Fruit fly (Drosophila melanogaster) whole organism, prepupa: ENCODE results near the gene CG31178.

Experiments
- Blimp-1 ChIP-seq: fragments of 200-800 bp; sonication (Bioruptor generic); optimal IDR thresholded peaks from 3 replicates; lab custom pipeline; 2017; ENCODE audit warnings: missing biosample characterization, missing genetic modification characterization, mild to moderate bottlenecking, moderate library complexity, missing genetic modification reagents
- CG10631 ChIP-seq: fragments of 200-800 bp; sonication (Bioruptor generic); optimal IDR thresholded peaks from 2 replicates; lab custom pipeline; 2016; ENCODE audit warnings: missing biosample characterization, missing genetic modification characterization
- CG11294 ChIP-seq: fragments of 200-800 bp; sonication (Bioruptor generic); IDR thresholded peaks from 2 replicates; pipeline ENCODE4 v1.3.6; 2022; ENCODE audit warnings: missing biosample characterization, missing genetic modification characterization
- CG11762 ChIP-seq: fragments of 200-800 bp; sonication (Bioruptor generic); optimal IDR thresholded peaks from 3 replicates; lab custom pipeline; 2016; ENCODE audit warnings: missing biosample characterization, missing genetic modification characterization; ENCODE audit not compliant: insufficient read depth
- CG11902 ChIP-seq: fragments of 200-800 bp; sonication (Bioruptor generic); optimal IDR thresholded peaks from 3 replicates; lab custom pipeline; 2016; ENCODE audit warnings: missing biosample characterization, missing genetic modification characterization
- CG15336 ChIP-seq: fragments of 200-800 bp; sonication (Bioruptor generic); IDR thresholded peaks from 2 replicates; pipeline ENCODE4 v1.3.6; 2022; ENCODE audit warnings: missing biosample characterization, missing genetic modification characterization
- CG1621 ChIP-seq: fragments of 200-800 bp; sonication (Bioruptor generic); optimal IDR thresholded peaks from 3 replicates; lab custom pipeline; 2018; ENCODE audit warnings: missing biosample characterization, mild to moderate bottlenecking, missing genetic modification characterization
- CG3032 ChIP-seq: fragments of 200-800 bp; optimal IDR thresholded peaks from 2 replicates; lab custom pipeline; 2019; ENCODE audit warnings: missing biosample characterization, mild to moderate bottlenecking, missing genetic modification characterization, moderate library complexity
- CG31627 ChIP-seq: fragments of 200-800 bp; sonication (Bioruptor generic); optimal IDR thresholded peaks from 3 replicates; lab custom pipeline; 2016; ENCODE audit warnings: missing biosample characterization, missing genetic modification characterization
- CG34406 ChIP-seq: fragments of 200-800 bp; sonication (Bioruptor generic); optimal IDR thresholded peaks from 3 replicates; lab custom pipeline; 2016; ENCODE audit warnings: missing biosample characterization, missing genetic modification characterization
- CG3919 ChIP-seq: fragments of 200-800 bp; sonication (Bioruptor generic); optimal IDR thresholded peaks from 3 replicates; lab custom pipeline; 2016; ENCODE audit warnings: missing biosample characterization, missing genetic modification characterization
- CG4318 ChIP-seq: fragments of 200-800 bp; sonication (Bioruptor generic); optimal IDR thresholded peaks from 3 replicates; lab custom pipeline; 2017; ENCODE audit warnings: missing biosample characterization, mild to moderate bottlenecking, missing genetic modification characterization
- CG6163 ChIP-seq: fragments of 200-800 bp; sonication (Bioruptor generic); IDR thresholded peaks from 3 replicates; pipeline ENCODE4 v1.3.6; 2022; ENCODE audit warnings: missing biosample characterization, missing genetic modification characterization
- CG6276 ChIP-seq: fragments of 200-800 bp; sonication (Bioruptor generic); optimal IDR thresholded peaks from 2 replicates; lab custom pipeline; 2017; ENCODE audit warnings: missing biosample characterization, mild to moderate bottlenecking, missing genetic modification characterization
- CG6792 ChIP-seq: fragments of 200-800 bp; sonication (Bioruptor generic); optimal IDR thresholded peaks from 3 replicates; lab custom pipeline; 2016; ENCODE audit warnings: missing biosample characterization, missing genetic modification characterization
- CG6808 ChIP-seq: fragments of 200-800 bp; sonication (Bioruptor generic); optimal IDR thresholded peaks from 3 replicates; lab custom pipeline; 2017; ENCODE audit warnings: missing biosample characterization, missing genetic modification characterization, mild to moderate bottlenecking, moderate library complexity, missing genetic modification reagents
- CG7368 ChIP-seq: fragments of 200-800 bp; sonication (Bioruptor generic); optimal IDR thresholded peaks from 3 replicates; lab custom pipeline; 2016; ENCODE audit warnings: missing biosample characterization, missing genetic modification characterization
- CG8119 ChIP-seq: fragments of 200-800 bp; sonication (Bioruptor generic); IDR thresholded peaks from 3 replicates; pipeline ENCODE4 v1.3.6; 2022; ENCODE audit warnings: missing biosample characterization, missing genetic modification characterization
- CG8319 ChIP-seq: fragments of 200-800 bp; sonication (Bioruptor generic); optimal IDR thresholded peaks from 3 replicates; lab custom pipeline; 2016; ENCODE audit warnings: missing biosample characterization, missing genetic modification characterization
- CG9139 ChIP-seq: fragments of 200-800 bp; sonication (Bioruptor generic); optimal IDR thresholded peaks from 3 replicates; lab custom pipeline; 2017; ENCODE audit warnings: missing biosample characterization, mild to moderate bottlenecking, missing genetic modification characterization
- Eip75B ChIP-seq: fragments of 200-800 bp; sonication (Bioruptor generic); optimal IDR thresholded peaks from 3 replicates; lab custom pipeline; 2016; ENCODE audit warnings: missing biosample characterization, missing genetic modification characterization
- Eip78C ChIP-seq: fragments of 200-800 bp; sonication (Bioruptor generic); peaks from one replicate; lab custom pipeline; 2016; ENCODE audit warnings: missing biosample characterization, missing genetic modification characterization
- Ets21C ChIP-seq: fragments of 200-800 bp; sonication (Bioruptor generic); optimal IDR thresholded peaks from 3 replicates; lab custom pipeline; 2016; ENCODE audit warnings: missing biosample characterization, missing genetic modification characterization
- Ets96B ChIP-seq: fragments of 200-800 bp; optimal IDR thresholded peaks from 2 replicates; lab custom pipeline; 2019; ENCODE audit warnings: missing biosample characterization, mild to moderate bottlenecking, missing genetic modification characterization, moderate library complexity
- Gug ChIP-seq: fragments of 200-800 bp; sonication (Bioruptor generic); IDR thresholded peaks from 2 replicates; pipeline ENCODE4 v1.3.6; 2022; ENCODE audit warnings: missing biosample characterization, missing genetic modification characterization
- Hr39 ChIP-seq: fragments of 200-800 bp; sonication (Bioruptor generic); optimal IDR thresholded peaks from 2 replicates; lab custom pipeline; 2016; ENCODE audit warnings: missing biosample characterization, missing genetic modification characterization
- Hr4 ChIP-seq: fragments of 200-800 bp; sonication (Bioruptor generic); optimal IDR thresholded peaks from 3 replicates; lab custom pipeline; 2016; ENCODE audit warnings: missing biosample characterization, missing genetic modification characterization
- Lpt ChIP-seq: fragments of 200-800 bp; sonication (Bioruptor generic); optimal IDR thresholded peaks from 3 replicates; lab custom pipeline; 2016; ENCODE audit warnings: missing biosample characterization, missing genetic modification characterization
- Met ChIP-seq: fragments of 200-800 bp; sonication (Bioruptor generic); optimal IDR thresholded peaks from 3 replicates; lab custom pipeline; 2016; ENCODE audit warnings: missing biosample characterization, missing genetic modification characterization
- OdsH ChIP-seq: fragments of 200-800 bp; sonication (Bioruptor generic); optimal IDR thresholded peaks from 3 replicates; lab custom pipeline; 2016; ENCODE audit warnings: missing biosample characterization, missing genetic modification characterization
- Smox ChIP-seq: fragments of 200-800 bp; sonication (Bioruptor generic); optimal IDR thresholded peaks from 3 replicates; lab custom pipeline; 2016; ENCODE audit warnings: missing biosample characterization, missing genetic modification characterization
- Sox102F ChIP-seq: fragments of 200-800 bp; sonication (Bioruptor generic); optimal IDR thresholded peaks from 2 replicates; lab custom pipeline; 2016; ENCODE audit warnings: missing biosample characterization, mild to moderate bottlenecking, missing genetic modification characterization
- achi ChIP-seq: fragments of 200-800 bp; sonication (Bioruptor generic); optimal IDR thresholded peaks from 3 replicates; lab custom pipeline; 2016; ENCODE audit warnings: missing biosample characterization, missing genetic modification characterization
- acj6 ChIP-seq: fragments of 200-800 bp; sonication (Bioruptor generic); optimal IDR thresholded peaks from 3 replicates; lab custom pipeline; 2016; ENCODE audit warnings: missing biosample characterization, missing genetic modification characterization
- cyc ChIP-seq: fragments of 200-800 bp; sonication (Bioruptor generic); optimal IDR thresholded peaks from 3 replicates; lab custom pipeline; 2016; ENCODE audit warnings: missing biosample characterization, missing genetic modification characterization
- dac ChIP-seq: fragments of 200-800 bp; sonication (Bioruptor generic); optimal IDR thresholded peaks from 2 replicates; lab custom pipeline; 2017; ENCODE audit warnings: missing biosample characterization, mild to moderate bottlenecking, missing genetic modification characterization
- eg ChIP-seq: fragments of 200-800 bp; sonication (Bioruptor generic); IDR thresholded peaks from 3 replicates; pipeline ENCODE4 v1.3.6; 2022; ENCODE audit warnings: missing biosample characterization, missing genetic modification characterization
- esn ChIP-seq: fragments of 200-800 bp; sonication (Bioruptor generic); optimal IDR thresholded peaks from 2 replicates; lab custom pipeline; 2016; ENCODE audit warnings: missing biosample characterization, mild to moderate bottlenecking, missing genetic modification characterization, moderate library complexity
- fd85E ChIP-seq: fragments of 200-800 bp; sonication (Bioruptor generic); optimal IDR thresholded peaks from 3 replicates; lab custom pipeline; 2016; ENCODE audit warnings: missing biosample characterization, missing genetic modification characterization
- fkh ChIP-seq: fragments of 200-800 bp; sonication (Bioruptor generic); optimal IDR thresholded peaks from 3 replicates; lab custom pipeline; 2017; ENCODE audit warnings: missing biosample characterization, mild to moderate bottlenecking, missing genetic modification characterization, moderate library complexity
- lz ChIP-seq: fragments of 200-800 bp; sonication (Bioruptor generic); optimal IDR thresholded peaks from 3 replicates; lab custom pipeline; 2016; ENCODE audit warnings: missing biosample characterization, missing genetic modification characterization
- net ChIP-seq: fragments of 200-800 bp; sonication (Bioruptor generic); optimal IDR thresholded peaks from 3 replicates; lab custom pipeline; 2016; ENCODE audit warnings: missing biosample characterization, missing genetic modification characterization
- pdm3 ChIP-seq: fragments of 200-800 bp; sonication (Bioruptor generic); optimal IDR thresholded peaks from 3 replicates; lab custom pipeline; 2016; ENCODE audit warnings: missing biosample characterization, missing genetic modification characterization
- salr ChIP-seq, 2 experiments: fragments of 200-800 bp; sonication (Bioruptor generic); optimal IDR thresholded peaks; 3 replicates each; lab custom pipeline; 2016 to 2018; ENCODE audit warnings: missing biosample characterization in 2 of 2, missing genetic modification characterization in 2 of 2, mild to moderate bottlenecking in 1 of 2
- spab ChIP-seq: fragments of 200-800 bp; sonication (Bioruptor generic); optimal IDR thresholded peaks from 2 replicates; lab custom pipeline; 2017; ENCODE audit warnings: missing biosample characterization, mild to moderate bottlenecking, missing genetic modification characterization, missing genetic modification reagents
- svp ChIP-seq: fragments of 200-800 bp; sonication (Bioruptor generic); peaks from one replicate; lab custom pipeline; 2016; ENCODE audit warnings: missing biosample characterization, missing genetic modification characterization
- topi ChIP-seq: fragments of 200-800 bp; sonication (Bioruptor generic); optimal IDR thresholded peaks from 3 replicates; lab custom pipeline; 2016; ENCODE audit warnings: missing biosample characterization, missing genetic modification characterization

Gene CG31178

DNA sequence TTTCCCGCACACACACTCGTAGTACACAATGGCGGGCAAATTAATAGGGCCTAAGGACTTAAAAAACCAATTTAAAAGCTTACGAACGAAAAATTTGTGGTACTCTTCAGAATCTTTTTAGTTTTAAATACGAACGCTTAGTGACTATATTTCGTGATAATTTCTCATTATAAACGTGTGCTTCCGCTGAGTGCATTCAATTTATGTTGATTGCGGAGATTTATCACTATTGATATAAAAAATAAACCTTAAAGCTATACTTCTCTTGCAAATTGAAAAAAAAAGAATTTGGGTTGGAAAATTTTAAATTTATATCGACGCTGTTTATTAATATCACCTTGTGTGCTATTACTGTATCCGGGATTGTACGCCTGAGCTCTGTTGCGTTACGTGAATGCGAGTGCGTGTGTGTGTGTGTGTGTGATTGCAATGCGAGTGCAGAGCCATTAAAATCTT is 24.5 kb upstream of the CG31178 start (continued):
- TF ChIP-seq salr (GFP tag; optimal IDR thresholded peaks at IDR 0.05; lab: Kevin White, UChicago) (peak; percentile 47 to 97), esn (GFP tag; lab: Kevin White, UChicago) (peak; percentile 98), Hr4 (GFP tag; lab: Kevin White, UChicago) (peak; percentile 95), Gug (GFP tag; lab: Robert Waterston, UW) (peak; percentile 88), Ets21C (GFP tag; lab: Kevin White, UChicago) (peak; percentile 93), CG6163 (GFP tag; lab: Robert Waterston, UW) (peak; percentile 86), CG6808 (GFP tag; lab: Kevin White, UChicago) (peak; percentile 96), CG11902 (GFP tag; lab: Kevin White, UChicago) (peak; percentile 93), Blimp-1 (GFP tag; lab: Kevin White, UChicago) (peak; percentile 91), CG9139 (peak; percentile 85), CG15336 (GFP tag; lab: Robert Waterston, UW) (peak; percentile 94), Eip75B (GFP tag; lab: Kevin White, UChicago) (peak; percentile 98), dac (GFP tag; lab: Kevin White, UChicago) (peak; percentile 85), Hr39 (GFP tag; lab: Kevin White, UChicago) (peak; percentile 96), CG3032 (tag; lab: Kevin White, UChicago) (peak; percentile 91), CG8319 (GFP tag; lab: Kevin White, UChicago) (peak; percentile 93), CG3919 (GFP tag; lab: Kevin White, UChicago) (peak; percentile 96), Sox102F (peak; percentile 95), CG7368 (GFP tag; lab: Kevin White, UChicago) (peak; percentile 87), cyc (GFP tag; lab: Kevin White, UChicago) (peak; percentile 94), CG31627 (GFP tag; lab: Kevin White, UChicago) (peak; percentile 96), CG4318 (GFP tag; lab: Kevin White, UChicago) (peak; percentile 92), CG8119 (peak; percentile 94)

DNA sequence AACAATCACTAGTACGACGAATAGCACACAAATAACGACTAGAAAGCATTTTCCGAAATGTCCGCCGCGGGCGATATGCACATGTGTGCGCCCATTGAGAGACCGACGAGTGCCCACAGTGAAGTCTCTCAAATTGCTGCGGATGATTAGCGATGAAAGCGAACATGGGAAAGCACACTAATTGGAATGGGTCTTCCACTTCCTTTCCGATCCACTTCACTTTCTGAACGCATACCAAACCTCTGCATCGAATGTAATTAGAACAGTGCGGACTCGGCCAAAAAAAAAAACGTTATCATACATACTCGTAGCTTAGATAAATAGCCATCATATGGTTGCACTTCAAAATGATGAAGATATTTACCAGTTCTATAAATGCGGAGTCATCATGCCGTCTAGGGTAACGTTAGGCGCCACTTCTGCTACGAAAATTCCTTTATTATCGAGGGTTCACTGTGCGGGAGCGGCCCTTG is 23.5 kb upstream of the CG31178 start:
- TF ChIP-seq Lpt (GFP tag; lab: Kevin White, UChicago) = no peak
- peak; percentile 64 for TF ChIP-seq CG8119
- TF ChIP-seq CG10631 (GFP tag; lab: Kevin White, UChicago) = peak; percentile 41
- peak; percentile 71 for TF ChIP-seq svp (GFP tag; lab: Kevin White, UChicago)
- no peak for TF ChIP-seq CG34406 (GFP tag; lab: Kevin White, UChicago)
- 0 out of 2 replicates have a peak, but pooled peaks have one; percentile 48 for TF ChIP-seq Gug (GFP tag; lab: Robert Waterston, UW)
- peak; percentile 5 for TF ChIP-seq Hr39 (GFP tag; lab: Kevin White, UChicago)
- TF ChIP-seq acj6 (GFP tag; lab: Kevin White, UChicago) = no peak
- peak; percentile 13 for TF ChIP-seq Met (GFP tag; lab: Kevin White, UChicago)
- peak; percentile 56 for TF ChIP-seq achi (GFP tag; lab: Kevin White, UChicago)
- TF ChIP-seq esn (GFP tag; lab: Kevin White, UChicago) = peak; percentile 42
- TF ChIP-seq Smox (GFP tag; lab: Kevin White, UChicago) = no peak
- TF ChIP-seq eg = peak; percentile 60
- peak; percentile 53 for TF ChIP-seq CG15336 (GFP tag; lab: Robert Waterston, UW)
- peak; percentile 15 for TF ChIP-seq net
- peak; percentile 65 for TF ChIP-seq Hr4 (GFP tag; lab: Kevin White, UChicago)
- TF ChIP-seq CG3032 (tag; lab: Kevin White, UChicago) = peak; percentile 9
- peak; percentile 10 for TF ChIP-seq topi
- peak; percentile 35 for TF ChIP-seq Eip75B (GFP tag; lab: Kevin White, UChicago)
- peak; percentile 9 for TF ChIP-seq dac (GFP tag; lab: Kevin White, UChicago)
- TF ChIP-seq fd85E = no peak
- TF ChIP-seq CG6792 (GFP tag; lab: Kevin White, UChicago) = peak; percentile 11
- TF ChIP-seq CG31627 (GFP tag; lab: Kevin White, UChicago) = peak; percentile 36
- TF ChIP-seq CG11762 (GFP tag; lab: Kevin White, UChicago) = no peak
- peak; percentile 28 for TF ChIP-seq OdsH (GFP tag; lab: Kevin White, UChicago)
- TF ChIP-seq spab = peak; percentile 1
- peak in 1 of 2 experiments; percentile 55 for TF ChIP-seq salr (GFP tag; optimal IDR thresholded peaks at IDR 0.05; lab: Kevin White, UChicago)
- TF ChIP-seq CG6808 (GFP tag; lab: Kevin White, UChicago) = peak; percentile 34
- TF ChIP-seq lz = peak; percentile 37
- peak; percentile 7 for TF ChIP-seq CG6276 (GFP tag; lab: Kevin White, UChicago)
- peak; percentile 32 for TF ChIP-seq fkh
- TF ChIP-seq CG6163 (GFP tag; lab: Robert Waterston, UW) = 0 out of 3 replicates have a peak, but pooled peaks have one; percentile 45
- TF ChIP-seq CG11902 (GFP tag; lab: Kevin White, UChicago) = no peak
- peak; percentile 13 for TF ChIP-seq CG4318 (GFP tag; lab: Kevin White, UChicago)
- peak; percentile 74 for TF ChIP-seq Eip78C (GFP tag; lab: Kevin White, UChicago)
- peak; percentile 46 for TF ChIP-seq pdm3 (GFP tag; lab: Kevin White, UChicago)
- TF ChIP-seq CG1621 (tag; lab: Kevin White, UChicago) = no peak
- peak; percentile 51; the same call in 1 of the 2 replicates for TF ChIP-seq CG11294 (GFP tag; lab: Robert Waterston, UW)
- TF ChIP-seq Ets96B (tag; lab: Kevin White, UChicago) = no peak
